Fruit fly (Drosophila melanogaster): ENCODE results near the gene Ahcy.

DNA sequence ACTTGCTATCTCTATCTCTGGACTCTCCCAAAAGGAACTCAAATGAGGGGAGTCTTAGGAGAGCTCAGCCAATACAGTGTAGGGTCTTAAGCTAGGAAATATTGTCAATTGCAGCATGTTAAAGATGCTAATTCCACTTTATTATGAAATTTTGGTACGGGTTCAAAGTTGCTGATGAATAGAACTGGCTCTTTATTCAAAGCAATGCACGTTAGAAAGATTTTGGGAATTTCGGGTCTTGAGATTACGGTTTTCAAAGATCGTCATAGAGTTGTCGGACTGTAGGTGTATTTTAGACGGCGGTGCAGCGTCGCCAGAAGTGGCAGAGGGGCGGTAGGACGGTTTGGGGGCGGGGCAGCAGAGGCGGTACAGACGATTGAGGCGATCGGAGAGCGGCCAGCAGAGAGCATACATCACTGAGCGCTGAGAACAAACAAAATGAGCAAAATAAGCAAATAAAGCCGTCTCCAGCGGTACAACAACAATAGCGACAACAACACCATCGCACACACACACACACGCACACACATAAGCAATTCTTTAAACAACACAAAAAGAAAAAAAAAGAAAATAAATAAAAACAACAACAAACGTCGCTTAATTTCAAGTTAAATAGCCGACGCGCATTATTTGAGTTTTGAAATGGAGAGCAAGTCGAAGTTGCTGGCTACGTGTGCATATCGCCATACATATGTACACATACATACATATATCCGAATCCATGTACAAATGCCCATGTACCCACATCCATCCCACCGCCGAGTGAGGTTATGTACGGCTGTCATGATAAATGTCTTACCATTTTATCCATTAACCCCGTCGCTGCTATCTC lies 47.6 kb downstream of the Ahcy start:
- no peak for TF ChIP-seq Optix (GFP tag; IDR thresholded peaks at IDR 0.05)
- no peak for TF ChIP-seq HmgD (GFP tag; optimal IDR thresholded peaks at IDR 0.05)
- no peak for TF ChIP-seq Stat92E (GFP tag; optimal IDR thresholded peaks at IDR 0.05)
- TF ChIP-seq zen (tag; optimal IDR thresholded peaks at IDR 0.05) = no peak
- TF ChIP-seq CkIIα-i1 (GFP tag; IDR thresholded peaks at IDR 0.05) = no peak
- no peak for TF ChIP-seq CG4707 (GFP tag; optimal IDR thresholded peaks at IDR 0.05)
- TF ChIP-seq ab (GFP tag; optimal IDR thresholded peaks at IDR 0.05) = no peak
- TF ChIP-seq CG6791 (GFP tag; IDR thresholded peaks at IDR 0.05; ENCODE audit: partially characterized antibody) = no peak
- no peak for TF ChIP-seq Elba2 (GFP tag; optimal IDR thresholded peaks at IDR 0.05)
